Worm (Caenorhabditis elegans) whole organism, L4 larva: ENCODE data around the gene lbp-7.

Experiments used
- lin-29 ChIP-seq: fragments of 200-800 bp; sonication (Bioruptor generic); IDR thresholded peaks from 2 replicates; pipeline ENCODE4 v1.3.6; 2022; ENCODE audit warnings: missing genetic modification reagents, missing genetic modification characterization, missing compliant biosample characterization
- nhr-10 ChIP-seq: fragments of 150-350 bp; optimal IDR thresholded peaks from 2 replicates; lab custom pipeline; 2014; ENCODE audit warnings: missing biosample characterization, missing genetic modification characterization
- nhr-76 ChIP-seq: fragments of 150-350 bp; optimal IDR thresholded peaks from 2 replicates; lab custom pipeline; 2014; ENCODE audit warnings: missing biosample characterization, missing genetic modification characterization
- pqm-1 ChIP-seq: sonication (generic microtip); optimal IDR thresholded peaks from 2 replicates; lab custom pipeline; 2017; ENCODE audit warnings: missing biosample characterization, missing genetic modification characterization

- no peak for TF ChIP-seq nhr-76 (tag; lab: Kevin White, UChicago)
- no peak for TF ChIP-seq pqm-1 (tag; lab: Kevin White, UChicago)
- TF ChIP-seq nhr-10 (tag; lab: Kevin White, UChicago): no peak
- no peak for TF ChIP-seq lin-29 (GFP tag; lab: Robert Waterston, UW)
Measured at ce11 chrV:13833951-13834350, 45.4 kb upstream of the lbp-7 start, which contains the start of gene srx-129.
